Fruit fly (Drosophila melanogaster) whole organism, embryonic: ENCODE measurements around the gene CG15337.

ENCODE experiments used
- Aef1 ChIP-seq: fragments of 200-800 bp; sonication (Bioruptor generic); IDR thresholded peaks from 3 replicates; pipeline ENCODE4 v1.3.6; 2022; ENCODE audit warnings: missing biosample characterization, missing genetic modification characterization
- B-H1 ChIP-seq: fragments of 200-800 bp; sonication (Bioruptor generic); IDR thresholded peaks from 3 replicates; pipeline ENCODE4 v1.3.6; 2022; ENCODE audit warnings: missing biosample characterization, missing genetic modification characterization
- Bteb2 ChIP-seq: fragments of 200-800 bp; sonication (Bioruptor generic); optimal IDR thresholded peaks from 2 replicates; lab custom pipeline; 2016; ENCODE audit warnings: missing biosample characterization, missing genetic modification characterization
- CG10366 ChIP-seq: fragments of 200-800 bp; sonication (Bioruptor generic); IDR thresholded peaks from 2 replicates; pipeline ENCODE4 v1.3.6; 2022; ENCODE audit warnings: missing biosample characterization, missing genetic modification characterization
- CG10462 ChIP-seq: fragments of 200-800 bp; sonication (Bioruptor generic); optimal IDR thresholded peaks from 2 replicates; lab custom pipeline; 2016; ENCODE audit warnings: missing biosample characterization, missing genetic modification characterization
- CG11695 ChIP-seq: fragments of 200-800 bp; sonication (Bioruptor generic); IDR thresholded peaks from 3 replicates; pipeline ENCODE4 v1.3.6; 2022; ENCODE audit warnings: missing biosample characterization, missing genetic modification characterization
- CG14667 ChIP-seq: fragments of 200-800 bp; sonication (Bioruptor generic); IDR thresholded peaks from 2 replicates; pipeline ENCODE4 v1.3.6; 2022; ENCODE audit warnings: missing biosample characterization, missing genetic modification characterization
- CG17359 ChIP-seq: fragments of 200-800 bp; sonication (Bioruptor generic); optimal IDR thresholded peaks from 3 replicates; lab custom pipeline; 2018; ENCODE audit warnings: missing biosample characterization, mild to moderate bottlenecking, missing genetic modification characterization, moderate library complexity
- CG17361 ChIP-seq: fragments of 200-800 bp; sonication (Bioruptor generic); IDR thresholded peaks from 3 replicates; pipeline ENCODE4 v1.3.6; 2022; ENCODE audit warnings: missing biosample characterization, missing genetic modification characterization
- CG17385 ChIP-seq: fragments of 200-800 bp; sonication (Bioruptor generic); optimal IDR thresholded peaks from 3 replicates; lab custom pipeline; 2018; ENCODE audit warnings: missing biosample characterization, mild to moderate bottlenecking, missing genetic modification characterization
- CG2202 ChIP-seq: fragments of 200-800 bp; sonication (Bioruptor generic); optimal IDR thresholded peaks from 2 replicates; lab custom pipeline; 2018; ENCODE audit warnings: missing biosample characterization, mild to moderate bottlenecking, missing genetic modification characterization
- CG2678 ChIP-seq: fragments of 200-800 bp; sonication (Bioruptor generic); optimal IDR thresholded peaks from 3 replicates; lab custom pipeline; 2019; ENCODE audit warnings: missing biosample characterization, mild to moderate bottlenecking, missing genetic modification characterization, moderate library complexity
- CG31441 ChIP-seq: fragments of 200-800 bp; sonication (Bioruptor generic); IDR thresholded peaks from 2 replicates; pipeline ENCODE4 v1.3.6; 2022; ENCODE audit warnings: missing biosample characterization, missing genetic modification characterization
- CG34224 ChIP-seq: fragments of 200-800 bp; sonication (Bioruptor generic); IDR thresholded peaks from 3 replicates; pipeline ENCODE4 v1.3.6; 2022; ENCODE audit warnings: missing biosample characterization, missing genetic modification characterization; ENCODE audit not compliant: partially characterized antibody
- CG4820 ChIP-seq: fragments of 200-800 bp; sonication (Bioruptor generic); optimal IDR thresholded peaks from 3 replicates; lab custom pipeline; 2016; ENCODE audit warnings: missing biosample characterization, missing genetic modification characterization
- CG5953 ChIP-seq: fragments of 200-800 bp; sonication (Bioruptor generic); IDR thresholded peaks from 2 replicates; pipeline ENCODE4 v1.3.6; 2022; ENCODE audit warnings: missing biosample characterization, missing genetic modification characterization
- CG6272 ChIP-seq: fragments of 200-800 bp; sonication (Bioruptor generic); IDR thresholded peaks from 2 replicates; pipeline ENCODE4 v1.3.6; 2022; ENCODE audit warnings: missing biosample characterization, missing genetic modification characterization
- CG7357 ChIP-seq: fragments of 200-800 bp; sonication (Bioruptor generic); IDR thresholded peaks from 3 replicates; pipeline ENCODE4 v1.3.6; 2022; ENCODE audit warnings: missing biosample characterization, missing genetic modification characterization
- CG9437 ChIP-seq: fragments of 200-800 bp; sonication (Bioruptor generic); optimal IDR thresholded peaks from 2 replicates; lab custom pipeline; 2018; ENCODE audit warnings: missing biosample characterization, mild to moderate bottlenecking, missing genetic modification characterization
- CoRest ChIP-seq: fragments of 200-800 bp; sonication (Bioruptor generic); optimal IDR thresholded peaks from 3 replicates; lab custom pipeline; 2018; ENCODE audit warnings: missing biosample characterization, mild to moderate bottlenecking, missing genetic modification characterization, moderate library complexity
- D19A ChIP-seq: fragments of 200-800 bp; optimal IDR thresholded peaks from 3 replicates; lab custom pipeline; 2019; ENCODE audit warnings: missing biosample characterization, mild to moderate bottlenecking, missing genetic modification characterization, moderate library complexity
- Fer3 ChIP-seq: fragments of 200-800 bp; sonication (Bioruptor generic); optimal IDR thresholded peaks from 2 replicates; lab custom pipeline; 2018; ENCODE audit warnings: missing biosample characterization, mild to moderate bottlenecking, missing genetic modification characterization, moderate library complexity
- Hr78 ChIP-seq, 2 experiments: fragments of 200-800 bp in 1 of 2; fragments of >200 bp in 1 of 2; sonication (Bioruptor generic) in 1 of 2; optimal IDR thresholded peaks; 2 replicates each; lab custom pipeline; 2017 to 2019; ENCODE audit warnings: missing biosample characterization in 2 of 2, missing genetic modification characterization in 2 of 2, mild to moderate bottlenecking in 1 of 2, moderate library complexity in 1 of 2
- Hsf ChIP-seq: fragments of 200-800 bp; sonication (Bioruptor generic); optimal IDR thresholded peaks from 3 replicates; lab custom pipeline; 2016; ENCODE audit warnings: missing biosample characterization, missing genetic modification characterization
- Oaz ChIP-seq: fragments of 200-800 bp; sonication (Bioruptor generic); IDR thresholded peaks from 2 replicates; pipeline ENCODE4 v1.3.6; 2022; ENCODE audit warnings: missing biosample characterization, missing genetic modification characterization
- Rfx ChIP-seq: fragments of 200-800 bp; sonication (Bioruptor generic); IDR thresholded peaks from 2 replicates; pipeline ENCODE4 v1.3.6; 2022; ENCODE audit warnings: missing biosample characterization, missing genetic modification characterization
- Ssrp ChIP-seq: fragments of 200-800 bp; sonication (Bioruptor generic); optimal IDR thresholded peaks from 2 replicates; lab custom pipeline; 2018; ENCODE audit warnings: missing biosample characterization, mild to moderate bottlenecking, missing genetic modification characterization, moderate library complexity
- Tbp ChIP-seq: fragments of >200 bp; optimal IDR thresholded peaks from 2 replicates; lab custom pipeline; 2018; ENCODE audit warnings: missing biosample characterization, missing genetic modification characterization
- ap ChIP-seq: fragments of 200-800 bp; sonication (Bioruptor generic); IDR thresholded peaks from 2 replicates; pipeline ENCODE4 v1.3.6; 2022; ENCODE audit warnings: missing biosample characterization, missing genetic modification characterization
- ash1 ChIP-seq: fragments of 200-800 bp; sonication (Bioruptor generic); optimal IDR thresholded peaks from 2 replicates; lab custom pipeline; 2018; ENCODE audit warnings: missing biosample characterization, mild to moderate bottlenecking, missing genetic modification characterization
- bcd ChIP-seq: fragments of 200-800 bp; sonication (Bioruptor generic); optimal IDR thresholded peaks from 2 replicates; lab custom pipeline; 2017; ENCODE audit warnings: missing biosample characterization, mild to moderate bottlenecking, missing genetic modification characterization
- cas ChIP-seq: fragments of 200-800 bp; sonication (Bioruptor generic); IDR thresholded peaks from 2 replicates; pipeline ENCODE4 v1.3.6; 2022; ENCODE audit warnings: missing biosample characterization, missing genetic modification characterization
- dpn ChIP-seq, 2 experiments: fragments of 200-800 bp; sonication (Bioruptor generic); optimal IDR thresholded peaks; 3 replicates each; lab custom pipeline; 2016; ENCODE audit warnings: missing biosample characterization in 2 of 2, missing genetic modification characterization in 2 of 2
- fd96Cb ChIP-seq: fragments of 200-800 bp; sonication (Bioruptor generic); optimal IDR thresholded peaks from 2 replicates; lab custom pipeline; 2018; ENCODE audit warnings: missing biosample characterization, mild to moderate bottlenecking, missing genetic modification characterization, moderate library complexity
- gem ChIP-seq: fragments of 200-800 bp; sonication (Bioruptor generic); optimal IDR thresholded peaks from 2 replicates; lab custom pipeline; 2019; ENCODE audit warnings: missing biosample characterization, mild to moderate bottlenecking, missing genetic modification characterization, moderate library complexity
- gsb-n ChIP-seq: fragments of 200-800 bp; sonication (Bioruptor generic); optimal IDR thresholded peaks from 3 replicates; lab custom pipeline; 2018; ENCODE audit warnings: missing biosample characterization, mild to moderate bottlenecking, missing genetic modification characterization
- hkb ChIP-seq, 2 experiments: fragments of 200-800 bp in 1 of 2; fragments of >200 bp in 1 of 2; sonication (Bioruptor generic) in 1 of 2; IDR thresholded peaks in 1 of 2; optimal IDR thresholded peaks in 1 of 2; 2 replicates each; pipeline versions ENCODE4 v1.3.6 to Lab custom; 2017 to 2022; ENCODE audit warnings: missing biosample characterization in 1 of 2, missing genetic modification characterization in 1 of 2
- ind ChIP-seq: fragments of 200-800 bp; sonication (Bioruptor generic); optimal IDR thresholded peaks from 3 replicates; lab custom pipeline; 2016; ENCODE audit warnings: missing biosample characterization, missing genetic modification characterization
- lmd ChIP-seq: fragments of 200-800 bp; sonication (Bioruptor generic); IDR thresholded peaks from 2 replicates; pipeline ENCODE4 v1.3.6; 2022; ENCODE audit warnings: missing biosample characterization, missing genetic modification characterization
- oc ChIP-seq: fragments of 200-800 bp; sonication (Bioruptor generic); optimal IDR thresholded peaks from 2 replicates; lab custom pipeline; 2018; ENCODE audit warnings: missing biosample characterization, mild to moderate bottlenecking, missing genetic modification characterization, moderate library complexity
- otp ChIP-seq: fragments of 200-800 bp; sonication (Bioruptor generic); IDR thresholded peaks from 3 replicates; pipeline ENCODE4, ENCODE4 v1.3.6; 2022; ENCODE audit warnings: missing biosample characterization, missing genetic modification characterization
- peb ChIP-seq: fragments of 200-800 bp; sonication (Bioruptor generic); IDR thresholded peaks from 2 replicates; pipeline ENCODE4 v1.3.6; 2022; ENCODE audit warnings: missing biosample characterization, missing genetic modification characterization
- phol ChIP-seq: fragments of 200-800 bp; sonication (Bioruptor generic); optimal IDR thresholded peaks from 3 replicates; lab custom pipeline; 2018; ENCODE audit warnings: missing biosample characterization, mild to moderate bottlenecking, missing genetic modification characterization, moderate library complexity
- psq ChIP-seq: fragments of 200-800 bp; sonication (Bioruptor generic); optimal IDR thresholded peaks from 2 replicates; lab custom pipeline; 2017; ENCODE audit warnings: missing biosample characterization, missing genetic modification characterization
- ranshi ChIP-seq: fragments of 200-800 bp; sonication (Bioruptor generic); IDR thresholded peaks from 2 replicates; pipeline ENCODE4 v1.3.6; 2022; ENCODE audit warnings: missing biosample characterization, missing genetic modification characterization
- row ChIP-seq: fragments of 200-800 bp; sonication (Bioruptor generic); IDR thresholded peaks from 3 replicates; pipeline ENCODE4 v1.3.6; 2022; ENCODE audit warnings: missing biosample characterization, missing genetic modification characterization
- slou ChIP-seq: fragments of 200-800 bp; sonication (Bioruptor generic); optimal IDR thresholded peaks from 3 replicates; lab custom pipeline; 2016; ENCODE audit warnings: missing biosample characterization, missing genetic modification characterization
- ttk ChIP-seq: fragments of 200-800 bp; sonication (Bioruptor generic); IDR thresholded peaks from 2 replicates; pipeline ENCODE4 v2.1.2; 2022; ENCODE audit warnings: missing biosample characterization, missing genetic modification characterization
- vvl ChIP-seq: fragments of 200-800 bp; sonication (Bioruptor generic); IDR thresholded peaks from 2 replicates; pipeline ENCODE4 v1.3.6; 2022; ENCODE audit warnings: missing biosample characterization, missing genetic modification characterization

CG15337 gene

DNA sequence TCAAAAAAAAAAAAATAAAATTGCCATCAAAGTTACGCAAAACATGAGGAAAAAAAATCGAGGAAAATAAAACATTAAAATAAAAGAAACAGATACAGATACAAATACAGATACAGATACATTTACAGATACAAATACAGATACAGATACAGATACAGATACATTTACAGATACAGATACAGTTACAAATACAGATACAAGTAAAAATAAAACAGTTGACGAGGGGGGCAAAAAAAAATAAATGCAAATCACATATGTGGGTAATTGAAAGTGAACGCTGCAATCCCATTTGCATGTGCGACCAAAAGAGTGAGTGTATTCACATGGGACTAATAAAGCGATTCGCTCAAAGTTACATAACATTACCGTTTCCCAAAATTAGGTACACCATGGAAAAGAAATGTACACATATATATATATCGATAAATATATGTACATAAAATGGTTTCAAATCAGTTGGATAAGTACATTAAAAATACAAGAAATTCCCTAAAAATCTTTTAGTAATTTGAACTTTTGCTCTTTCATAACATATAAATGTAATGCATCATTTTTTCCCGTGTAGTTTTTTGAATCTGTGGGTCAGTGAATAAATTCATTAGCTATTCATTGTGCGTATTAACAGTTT, 45.9 kb downstream of the CG15337 start (continued):
- peak; percentile 73 for TF ChIP-seq gem (tag; lab: Kevin White, UChicago)
- peak; percentile 35; the same call in 1 of the 3 replicates for TF ChIP-seq B-H1 (GFP tag; lab: Robert Waterston, UW)
- peak; percentile 66 for TF ChIP-seq CG31441 (GFP tag; lab: Robert Waterston, UW)
- TF ChIP-seq CG17361 (GFP tag; lab: Robert Waterston, UW) = peak; percentile 59; the same call in 2 of the 3 replicates
- TF ChIP-seq CG11695 (GFP tag; lab: Robert Waterston, UW) = peak; percentile 59; the same call in 1 of the 3 replicates
- TF ChIP-seq CG34224 (GFP tag; lab: Robert Waterston, UW) = no peak
- peak; percentile 23 for TF ChIP-seq CG17385
- no peak for TF ChIP-seq hkb (optimal IDR thresholded peaks at IDR 0.05; lab: Kevin White, UChicago)
- TF ChIP-seq hkb (GFP tag; IDR thresholded peaks at IDR 0.05; lab: Robert Waterston, UW) = peak; percentile 67
- TF ChIP-seq CoRest (tag; lab: Kevin White, UChicago) = peak; percentile 44
- 0 out of 3 replicates have a peak, but pooled peaks have one; percentile 16 for TF ChIP-seq Aef1 (GFP tag; lab: Robert Waterston, UW)
- peak; percentile 25 for TF ChIP-seq Fer3 (tag; lab: Kevin White, UChicago)
- peak; percentile 75 for TF ChIP-seq CG2678 (tag; lab: Kevin White, UChicago)
- peak; percentile 36 for TF ChIP-seq CG10366
- no peak for TF ChIP-seq peb (GFP tag; lab: Robert Waterston, UW)
- TF ChIP-seq cas (GFP tag; lab: Robert Waterston, UW) = 0 out of 2 replicates have a peak, but pooled peaks have one; percentile 7
- TF ChIP-seq Tbp (GFP tag; lab: Kevin White, UChicago) = no peak
- TF ChIP-seq Rfx (GFP tag; lab: Robert Waterston, UW) = peak; percentile 44; the same call in 1 of the 2 replicates
- peak; percentile 39 for TF ChIP-seq oc (tag; lab: Kevin White, UChicago)
- peak; percentile 58 for TF ChIP-seq phol
- peak; percentile 44; the same call in 1 of the 2 replicates for TF ChIP-seq CG5953
- TF ChIP-seq CG10462 (GFP tag; lab: Kevin White, UChicago) = peak; percentile 6
- TF ChIP-seq bcd (GFP tag; lab: Kevin White, UChicago) = peak; percentile 32
- TF ChIP-seq Hr78 (GFP tag; optimal IDR thresholded peaks at IDR 0.05; lab: Kevin White, UChicago) = peak in 1 of 2 experiments; percentile 23
- TF ChIP-seq gsb-n (tag; lab: Kevin White, UChicago) = peak; percentile 5
- no peak for TF ChIP-seq otp
- TF ChIP-seq Hsf (GFP tag; lab: Kevin White, UChicago) = no peak
- TF ChIP-seq CG2202 (tag; lab: Kevin White, UChicago) = no peak
- peak; percentile 23 for TF ChIP-seq CG4820 (GFP tag; lab: Kevin White, UChicago)
- peak in 1 of 2 experiments; percentile 36 for TF ChIP-seq dpn (GFP tag; optimal IDR thresholded peaks at IDR 0.05; lab: Kevin White, UChicago)
- peak; percentile 28 for TF ChIP-seq ind (GFP tag; lab: Kevin White, UChicago)
- TF ChIP-seq psq = no peak
- TF ChIP-seq lmd (GFP tag; lab: Robert Waterston, UW) = peak; percentile 43; the same call in 1 of the 2 replicates
- 0 out of 3 replicates have a peak, but pooled peaks have one; percentile 25 for TF ChIP-seq CG7357 (GFP tag; lab: Robert Waterston, UW)
- peak; percentile 36 for TF ChIP-seq ttk
- TF ChIP-seq CG9437 (GFP tag; lab: Kevin White, UChicago) = peak; percentile 5
- TF ChIP-seq fd96Cb = peak; percentile 42
- TF ChIP-seq CG17359 (tag; lab: Kevin White, UChicago) = peak; percentile 75
- TF ChIP-seq row = peak; percentile 61; the same call in 2 of the 3 replicates
- no peak for TF ChIP-seq ash1 (GFP tag; lab: Kevin White, UChicago)
- peak; percentile 39 for TF ChIP-seq Ssrp (tag; lab: Kevin White, UChicago)
- TF ChIP-seq CG14667 = peak; percentile 28; the same call in 1 of the 2 replicates
- peak; percentile 72 for TF ChIP-seq vvl (GFP tag; lab: Robert Waterston, UW)
- peak; percentile 52; the same call in 1 of the 2 replicates for TF ChIP-seq ranshi (GFP tag; lab: Robert Waterston, UW)
- 0 out of 2 replicates have a peak, but pooled peaks have one; percentile 26 for TF ChIP-seq Oaz (GFP tag; lab: Robert Waterston, UW)
- peak; percentile 29 for TF ChIP-seq D19A (tag; lab: Kevin White, UChicago)
- no peak for TF ChIP-seq Bteb2 (GFP tag; lab: Kevin White, UChicago)
- no peak for TF ChIP-seq slou
- no peak for TF ChIP-seq CG6272
- 0 out of 2 replicates have a peak, but pooled peaks have one; percentile 28 for TF ChIP-seq ap
